Worm (Caenorhabditis elegans) whole organism, L4/young adult: ENCODE data around the gene bath-26.

Experiments used
- W03F9.2 ChIP-seq: fragments of 150-350 bp; optimal IDR thresholded peaks from 2 replicates; lab custom pipeline; 2014; ENCODE audit warnings: missing biosample characterization, missing genetic modification characterization
- dao-5 ChIP-seq: sonication (generic microtip); optimal IDR thresholded peaks from 2 replicates; lab custom pipeline; 2016; ENCODE audit warnings: missing genotype, missing genetic modification characterization, moderate library complexity, missing compliant biosample characterization
- him-1 ChIP-seq: sonication (generic microtip); optimal IDR thresholded peaks from 2 replicates; lab custom pipeline; 2016; ENCODE audit warnings: missing genotype, missing genetic modification reagents, missing genetic modification characterization, missing compliant biosample characterization

DNA sequence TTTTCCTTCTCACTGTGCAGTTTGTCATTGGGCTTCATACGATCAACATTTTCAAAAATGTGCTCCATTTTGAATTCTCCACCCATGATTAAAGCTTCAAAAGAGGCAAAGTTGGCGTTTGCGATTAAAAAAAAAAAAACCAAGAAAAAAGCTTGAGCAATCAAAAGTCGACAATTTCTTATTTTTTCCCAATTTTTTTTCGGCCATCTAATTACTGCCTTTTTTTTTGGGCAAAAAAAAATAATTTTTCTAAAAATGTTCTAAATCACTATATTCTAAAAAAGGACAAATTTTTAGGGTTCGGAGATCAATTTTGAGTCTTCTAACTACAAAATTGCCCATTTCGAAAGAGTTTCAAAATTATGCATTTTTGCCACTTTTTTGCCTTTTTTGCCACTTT, 24.5 kb downstream of the bath-26 start, which contains the start of gene K05F6.10:
- TF ChIP-seq him-1 (tag; lab: Kevin White, UChicago) (no peak), dao-5 (tag; lab: Kevin White, UChicago) (no peak), W03F9.2 (no peak)
